Worm (Caenorhabditis elegans) whole organism, L4 larva: ENCODE data around the gene dlc-1.

ENCODE experiments used
- D1046.2 ChIP-seq: fragments of 200-800 bp; sonication (Bioruptor generic); IDR thresholded peaks from 2 replicates; pipeline ENCODE4 v1.3.6; 2022; ENCODE audit warnings: missing genetic modification characterization, missing compliant biosample characterization
- F26F4.8 ChIP-seq: fragments of 200-800 bp; sonication (Bioruptor generic); conservative IDR thresholded peaks from 2 replicates; pipeline ENCODE4 v1.3.6; 2022; ENCODE audit warnings: missing genetic modification characterization, missing compliant biosample characterization
- T20F7.1 ChIP-seq: fragments of 200-800 bp; sonication (Bioruptor generic); optimal IDR thresholded peaks from 2 replicates; lab custom pipeline; 2018; ENCODE audit warnings: mild to moderate bottlenecking, missing genetic modification characterization, missing compliant biosample characterization
- T26A8.4 ChIP-seq: fragments of 200-800 bp; sonication (Bioruptor generic); IDR thresholded peaks from 2 replicates; pipeline ENCODE4 v1.3.6; 2022; ENCODE audit warnings: missing genetic modification characterization, missing compliant biosample characterization
- Y105C5A.15 ChIP-seq: fragments of 200-800 bp; sonication (Bioruptor generic); IDR thresholded peaks from 2 replicates; pipeline ENCODE4 v1.3.6; 2022; ENCODE audit warnings: missing genetic modification characterization, missing compliant biosample characterization
- Y48G9A.11 ChIP-seq: fragments of 200-800 bp; sonication (Bioruptor generic); IDR thresholded peaks from 2 replicates; pipeline ENCODE4 v1.3.6; 2022; ENCODE audit warnings: missing genetic modification reagents, missing genetic modification characterization, missing compliant biosample characterization
- ZK337.2 ChIP-seq: fragments of 200-800 bp; sonication (Bioruptor generic); IDR thresholded peaks from 2 replicates; pipeline ENCODE4 v1.3.6; 2022; ENCODE audit warnings: missing genetic modification reagents, missing genetic modification characterization, missing compliant biosample characterization
- ZK546.5 ChIP-seq, 2 experiments: sonication (generic microtip); optimal IDR thresholded peaks; 2 replicates each; lab custom pipeline; 2017; ENCODE audit warnings: missing biosample characterization in 2 of 2, missing genetic modification characterization in 2 of 2
- aha-1 ChIP-seq: fragments of 150-350 bp; peaks from one replicate; lab custom pipeline; 2014; ENCODE audit warnings: missing biosample characterization, missing genetic modification characterization
- ama-1 ChIP-seq: fragments of 150-350 bp; optimal IDR thresholded peaks from 2 replicates; lab custom pipeline; 2014; ENCODE audit warnings: inconsistent platforms, mixed read lengths
- ceh-32 ChIP-seq: sonication (generic microtip); optimal IDR thresholded peaks from 2 replicates; lab custom pipeline; 2016; ENCODE audit warnings: mild to moderate bottlenecking, missing genetic modification characterization, missing compliant biosample characterization; ENCODE audit not compliant: poor library complexity
- ceh-62 ChIP-seq: sonication (generic microtip); optimal IDR thresholded peaks from 2 replicates; lab custom pipeline; 2017; ENCODE audit warnings: missing biosample characterization, missing genetic modification characterization
- ctbp-1 ChIP-seq: fragments of 200-800 bp; sonication (Bioruptor generic); IDR thresholded peaks from 2 replicates; pipeline ENCODE4 v1.3.6; 2022; ENCODE audit warnings: missing genetic modification reagents, missing genetic modification characterization, missing compliant biosample characterization
- daf-19 ChIP-seq: fragments of 200-800 bp; sonication (Bioruptor generic); conservative IDR thresholded peaks from 2 replicates; pipeline ENCODE4 v1.3.6; 2022; ENCODE audit warnings: missing genetic modification characterization, missing compliant biosample characterization
- dmd-8 ChIP-seq: fragments of 200-800 bp; sonication (Bioruptor generic); IDR thresholded peaks from 2 replicates; pipeline ENCODE4 v1.3.6; 2022; ENCODE audit warnings: missing genetic modification characterization, missing compliant biosample characterization
- dmd-9 ChIP-seq: fragments of 200-800 bp; sonication (Bioruptor generic); IDR thresholded peaks from 2 replicates; pipeline ENCODE4 v1.3.6; 2022; ENCODE audit warnings: missing genetic modification reagents, missing genetic modification characterization, missing compliant biosample characterization
- dpl-1 ChIP-seq: fragments of 150-350 bp; optimal IDR thresholded peaks from 2 replicates; lab custom pipeline; 2014; ENCODE audit warnings: missing biosample characterization, missing genetic modification reagents, missing genetic modification characterization
- duxl-1 ChIP-seq: sonication (generic microtip); optimal IDR thresholded peaks from 2 replicates; lab custom pipeline; 2016; ENCODE audit warnings: mild to moderate bottlenecking, missing genetic modification characterization, moderate library complexity, missing compliant biosample characterization; ENCODE audit not compliant: poor library complexity
- egl-27 ChIP-seq: sonication (generic microtip); optimal IDR thresholded peaks from 3 replicates; lab custom pipeline; 2017; ENCODE audit warnings: missing biosample characterization, missing genetic modification reagents, missing genetic modification characterization
- egl-43 ChIP-seq: fragments of 200-800 bp; sonication (Bioruptor generic); IDR thresholded peaks from 2 replicates; pipeline ENCODE4 v1.3.6; 2022; ENCODE audit warnings: missing genetic modification reagents, missing genetic modification characterization, missing compliant biosample characterization
- hif-1 ChIP-seq, 2 experiments: sonication (generic microtip); optimal IDR thresholded peaks; 2 replicates each; lab custom pipeline; 2016 to 2017; ENCODE audit warnings: missing compliant biosample characterization in 2 of 2, missing genetic modification characterization in 2 of 2, missing genetic modification reagents in 2 of 2, missing genotype in 2 of 2, mild to moderate bottlenecking in 1 of 2
- lin-29 ChIP-seq: fragments of 200-800 bp; sonication (Bioruptor generic); IDR thresholded peaks from 2 replicates; pipeline ENCODE4 v1.3.6; 2022; ENCODE audit warnings: missing genetic modification reagents, missing genetic modification characterization, missing compliant biosample characterization
- lsy-2 ChIP-seq, 2 experiments: fragments of 150-350 bp in 1 of 2; sonication (generic microtip) in 1 of 2; optimal IDR thresholded peaks; 2 replicates each; lab custom pipeline; 2014 to 2017; ENCODE audit warnings: missing biosample characterization in 2 of 2, missing genetic modification characterization in 2 of 2
- madf-5 ChIP-seq, 2 experiments: fragments of 200-800 bp; sonication (Bioruptor generic); IDR thresholded peaks; 2 replicates each; pipeline ENCODE4 v1.3.6; 2022; ENCODE audit warnings: missing compliant biosample characterization in 2 of 2, missing genetic modification characterization in 2 of 2
- mdt-29 ChIP-seq: fragments of 200-800 bp; sonication (Bioruptor generic); IDR thresholded peaks from 2 replicates; pipeline ENCODE4 v1.3.6; 2022; ENCODE audit warnings: missing genetic modification reagents, missing genetic modification characterization, missing compliant biosample characterization
- mep-1 ChIP-seq: fragments of 150-350 bp; sonication (generic microtip); optimal IDR thresholded peaks from 3 replicates; lab custom pipeline; 2014; ENCODE audit warnings: missing biosample characterization, missing genetic modification characterization
- mes-2 ChIP-seq: sonication (generic microtip); optimal IDR thresholded peaks from 2 replicates; lab custom pipeline; 2016; ENCODE audit warnings: missing genotype, mild to moderate bottlenecking, missing genetic modification characterization, missing compliant biosample characterization; ENCODE audit not compliant: poor library complexity, severe bottlenecking
- mxl-3 ChIP-seq: fragments of 200-800 bp; sonication (Bioruptor generic); optimal IDR thresholded peaks from 2 replicates; lab custom pipeline; 2018; ENCODE audit warnings: mild to moderate bottlenecking, missing genetic modification characterization, missing compliant biosample characterization
- nhr-102 ChIP-seq: sonication (generic microtip); optimal IDR thresholded peaks from 2 replicates; lab custom pipeline; 2016; ENCODE audit warnings: mild to moderate bottlenecking, missing genetic modification characterization, moderate library complexity, missing compliant biosample characterization
- nhr-111 ChIP-seq: fragments of 200-800 bp; sonication (Bioruptor generic); optimal IDR thresholded peaks from 2 replicates; lab custom pipeline; 2018; ENCODE audit warnings: mild to moderate bottlenecking, missing genetic modification characterization, missing compliant biosample characterization
- nhr-28 ChIP-seq: fragments of 150-350 bp; optimal IDR thresholded peaks from 2 replicates; lab custom pipeline; 2014; ENCODE audit warnings: missing biosample characterization, missing genetic modification characterization
- nhr-41 ChIP-seq: fragments of 200-800 bp; sonication (Bioruptor generic); IDR thresholded peaks from 2 replicates; pipeline ENCODE4 v1.3.6; 2022; ENCODE audit warnings: missing genetic modification reagents, missing genetic modification characterization, missing compliant biosample characterization
- nhr-42 ChIP-seq: fragments of 200-800 bp; sonication (Bioruptor generic); IDR thresholded peaks from 2 replicates; pipeline ENCODE4 v1.3.6; 2022; ENCODE audit warnings: missing genetic modification characterization, missing compliant biosample characterization
- nhr-6 ChIP-seq: fragments of 150-350 bp; optimal IDR thresholded peaks from 2 replicates; lab custom pipeline; 2014; ENCODE audit warnings: missing biosample characterization, missing genetic modification characterization
- nhr-76 ChIP-seq: fragments of 150-350 bp; optimal IDR thresholded peaks from 2 replicates; lab custom pipeline; 2014; ENCODE audit warnings: missing biosample characterization, missing genetic modification characterization
- nhr-77 ChIP-seq: fragments of 150-350 bp; optimal IDR thresholded peaks from 2 replicates; lab custom pipeline; 2014; ENCODE audit warnings: missing biosample characterization, missing genetic modification characterization
- saeg-2 ChIP-seq: fragments of 200-800 bp; sonication (Bioruptor generic); IDR thresholded peaks from 2 replicates; pipeline ENCODE4 v1.3.6; 2022; ENCODE audit warnings: missing genetic modification reagents, missing genetic modification characterization, missing compliant biosample characterization
- snpc-1.2 ChIP-seq: fragments of 200-800 bp; sonication (Bioruptor generic); IDR thresholded peaks from 2 replicates; pipeline ENCODE4 v1.3.6; 2022; ENCODE audit warnings: missing genetic modification reagents, missing genetic modification characterization, missing compliant biosample characterization
- snpc-4 ChIP-seq: fragments of 150-350 bp; optimal IDR thresholded peaks from 2 replicates; lab custom pipeline; 2014; ENCODE audit warnings: missing biosample characterization, missing genetic modification characterization
- spr-1 ChIP-seq: sonication (generic microtip); optimal IDR thresholded peaks from 2 replicates; lab custom pipeline; 2016; ENCODE audit warnings: mild to moderate bottlenecking, missing genetic modification characterization, missing compliant biosample characterization
- tag-97 ChIP-seq: fragments of 200-800 bp; sonication (Bioruptor generic); IDR thresholded peaks from 2 replicates; pipeline ENCODE4 v1.3.6; 2022; ENCODE audit warnings: missing genetic modification characterization, missing compliant biosample characterization
- unc-62 ChIP-seq, 3 experiments: fragments of 150-350 bp in 1 of 3; sonication (generic microtip); optimal IDR thresholded peaks in 2 of 3; peaks in 1 of 3; 1 replicate in 1 of 3; 2 replicates in 2 of 3; lab custom pipeline; 2014 to 2017; ENCODE audit warnings: missing biosample characterization in 3 of 3, missing genetic modification characterization in 3 of 3, missing genetic modification reagents in 3 of 3, missing genotype in 1 of 3
- vab-7 ChIP-seq: fragments of 200-800 bp; sonication (Bioruptor generic); IDR thresholded peaks from 2 replicates; pipeline ENCODE4 v1.3.6; 2022; ENCODE audit warnings: missing genetic modification reagents, missing genetic modification characterization, missing compliant biosample characterization
- zag-1 ChIP-seq: fragments of 150-350 bp; optimal IDR thresholded peaks from 2 replicates; lab custom pipeline; 2014; ENCODE audit warnings: missing biosample characterization, missing genetic modification characterization
- zip-11 ChIP-seq: fragments of 200-800 bp; sonication (Bioruptor generic); IDR thresholded peaks from 2 replicates; pipeline ENCODE4 v1.3.6; 2022; ENCODE audit warnings: missing genetic modification characterization, missing compliant biosample characterization
- ztf-11 ChIP-seq: fragments of 150-350 bp; optimal IDR thresholded peaks from 2 replicates; lab custom pipeline; 2014; ENCODE audit warnings: missing biosample characterization, missing genetic modification characterization

Gene dlc-1

ce11 chrIII:6462610-6463009 lies 969 bp downstream of the dlc-1 start, which contains the start of gene T26A5.8 (continued):
- TF ChIP-seq ceh-62 (tag; lab: Kevin White, UChicago) (no peak), duxl-1 (tag; lab: Kevin White, UChicago) (peak; percentile 60)
- TF ChIP-seq, all 104 proteins: peak for 22

DNA sequence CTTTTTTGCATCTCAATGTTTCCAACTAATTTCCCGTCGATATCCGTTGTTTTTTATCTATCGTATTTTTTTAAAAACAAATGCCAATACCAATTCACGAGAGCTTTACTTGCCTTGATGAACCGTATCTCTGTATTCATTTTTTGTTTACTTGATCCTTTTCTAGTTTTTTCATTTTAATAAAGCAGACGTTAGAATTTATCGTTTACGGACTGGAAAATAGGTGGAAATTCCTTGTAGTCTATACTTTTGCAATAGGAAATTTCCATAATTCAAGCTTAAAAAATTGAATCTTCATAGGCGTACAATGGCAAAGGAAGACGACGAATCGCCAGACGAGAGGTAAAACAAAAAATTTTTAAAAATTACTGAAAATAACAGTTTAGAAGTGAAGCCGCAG lies 3.8 kb downstream of the dlc-1 start, which contains the start of gene algn-1:
Gene algn-1, plus strand, starts transcription at position 301 of the 400 bp plus-strand sequence.
- TF ChIP-seq Y105C5A.15 (0 out of 2 replicates have a peak, but pooled peaks have one; percentile 18), aha-1 (tag; lab: Kevin White, UChicago) (peak; percentile 49), nhr-102 (no peak)

- TF ChIP-seq T20F7.1 (GFP tag; lab: Kevin White, UChicago) (no peak), nhr-76 (tag; lab: Kevin White, UChicago) (no peak), F26F4.8 (GFP tag; lab: Robert Waterston, UW) (no peak), mes-2 (tag; lab: Kevin White, UChicago) (no peak), tag-97 (no peak), T26A8.4 (no peak), zag-1 (tag; lab: Kevin White, UChicago) (no peak), vab-7 (GFP tag; lab: Robert Waterston, UW) (no peak), mep-1 (tag; lab: Kevin White, UChicago) (no peak), saeg-2 (GFP tag; lab: Robert Waterston, UW) (no peak), mdt-29 (no peak), unc-62 (GFP tag; optimal IDR thresholded peaks at IDR 0.05 in 1 of 2; lab: Kevin White, UChicago) (no peak), unc-62 (tag; optimal IDR thresholded peaks at IDR 0.05; lab: Kevin White, UChicago) (no peak), Y48G9A.11 (GFP tag; lab: Robert Waterston, UW) (no peak), lin-29 (GFP tag; lab: Robert Waterston, UW) (no peak)
Observed at ce11 chrIII:6454183-6454582, 9.4 kb downstream of the dlc-1 start, which contains the start of gene jhdm-1. Gene jhdm-1, plus strand, starts transcription at chrIII:6454483.

DNA sequence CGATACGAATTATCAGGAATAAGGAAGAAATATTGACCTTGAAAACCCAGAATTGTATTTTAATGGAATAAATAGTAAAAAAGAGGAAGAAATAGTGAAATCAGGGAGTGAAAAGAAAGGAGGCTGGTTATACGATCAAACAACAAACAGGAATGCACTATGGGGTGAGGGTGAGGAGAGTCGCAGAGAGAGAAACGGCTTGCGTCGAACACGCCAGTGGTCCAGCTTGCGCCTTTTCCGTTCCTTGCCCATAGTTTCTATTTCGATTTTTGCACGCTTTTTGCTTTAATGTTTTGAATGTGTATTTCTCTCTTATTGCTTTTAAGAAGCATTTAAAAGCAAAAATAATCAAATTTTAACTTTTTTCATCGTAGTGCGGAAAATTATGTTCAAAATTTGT lies 9.9 kb downstream of the dlc-1 start:
- TF ChIP-seq mep-1 (tag; lab: Kevin White, UChicago) = peak; percentile 95
- TF ChIP-seq ceh-62 (tag; lab: Kevin White, UChicago) = no peak
- no peak for TF ChIP-seq ztf-11 (tag; lab: Kevin White, UChicago)
- no peak for TF ChIP-seq madf-5 (GFP tag; IDR thresholded peaks at IDR 0.05; lab: Robert Waterston, UW)
- TF ChIP-seq daf-19 (GFP tag; lab: Robert Waterston, UW) = no peak
- no peak for TF ChIP-seq ZK546.5 (tag; optimal IDR thresholded peaks at IDR 0.05; lab: Kevin White, UChicago)
- peak; percentile 72 for TF ChIP-seq nhr-77 (tag; lab: Kevin White, UChicago)
- TF ChIP-seq lsy-2 (tag; optimal IDR thresholded peaks at IDR 0.05; lab: Kevin White, UChicago) = peak; percentile 71 to 92
- peak; percentile 81 for TF ChIP-seq dpl-1
- no peak for TF ChIP-seq vab-7 (GFP tag; lab: Robert Waterston, UW)
- TF ChIP-seq mxl-3 (GFP tag; lab: Kevin White, UChicago) = peak; percentile 71
- no peak for TF ChIP-seq egl-43 (GFP tag; lab: Robert Waterston, UW)
- no peak for TF ChIP-seq egl-27 (tag; lab: Kevin White, UChicago)
- TF ChIP-seq Y105C5A.15 = no peak
- TF ChIP-seq D1046.2 (GFP tag; lab: Robert Waterston, UW) = no peak
- TF ChIP-seq dmd-9 (GFP tag; lab: Robert Waterston, UW) = no peak
- no peak for TF ChIP-seq ceh-32 (tag; lab: Kevin White, UChicago)
- no peak for TF ChIP-seq snpc-1.2 (GFP tag; lab: Robert Waterston, UW)
- no peak for TF ChIP-seq ZK337.2 (GFP tag; lab: Robert Waterston, UW)
- no peak for TF ChIP-seq nhr-111 (GFP tag; lab: Kevin White, UChicago)
- peak; percentile 38 for TF ChIP-seq ama-1 (lab: Kevin White, UChicago)
- TF ChIP-seq nhr-28 (tag; lab: Kevin White, UChicago) = peak; percentile 80
- 0 out of 2 replicates have a peak, but pooled peaks have one; percentile 11 for TF ChIP-seq nhr-42 (GFP tag; lab: Robert Waterston, UW)
- TF ChIP-seq dmd-8 (GFP tag; lab: Robert Waterston, UW) = no peak
- peak in 1 of 2 experiments; percentile 88 for TF ChIP-seq hif-1 (tag; optimal IDR thresholded peaks at IDR 0.05; lab: Kevin White, UChicago)
- no peak for TF ChIP-seq zip-11 (GFP tag; lab: Robert Waterston, UW)
- TF ChIP-seq ctbp-1 = no peak
- TF ChIP-seq nhr-41 (GFP tag; lab: Robert Waterston, UW) = no peak
- TF ChIP-seq snpc-4 (tag; lab: Kevin White, UChicago) = no peak
- peak; percentile 88 for TF ChIP-seq nhr-6 (tag; lab: Kevin White, UChicago)
- TF ChIP-seq zag-1 (tag; lab: Kevin White, UChicago) = no peak
- TF ChIP-seq spr-1 (tag; lab: Kevin White, UChicago) = peak; percentile 80
